Fruit fly (Drosophila melanogaster): ENCODE results near the gene CG2681.
A peak's percentile ranks its signal among the peaks of the same experiment; 100 is the strongest.

CG2681 gene

dm6 chrX:2698064-2698894, 10.2 kb upstream of the CG2681 start, which contains the start of the genes Spg7 and Lint-O:
Gene Spg7, minus strand, starts transcription at chrX:2698211.
Gene Lint-O, plus strand, starts transcription at chrX:2698701.
- no peak for TF ChIP-seq CG17801 (GFP tag; optimal IDR thresholded peaks at IDR 0.05; ENCODE audit: partially characterized antibody)

dm6 chrX:2703693-2704092, 4.8 kb upstream of the CG2681 start, which contains the start of gene Ugalt:
Gene Ugalt, minus strand, starts transcription at chrX:2703852.
- TF ChIP-seq CG17801 (GFP tag; optimal IDR thresholded peaks at IDR 0.05; ENCODE audit: partially characterized antibody) = peak; percentile 100

dm6 chrX:2704134-2704773, 4.2 kb upstream of the CG2681 start, which contains the start of gene eIF2Bbeta:
Gene eIF2Bbeta, plus strand, starts transcription at chrX:2704571.
- no peak for TF ChIP-seq CG17801 (GFP tag; optimal IDR thresholded peaks at IDR 0.05; ENCODE audit: partially characterized antibody)

- no peak for TF ChIP-seq CG17801 (GFP tag; optimal IDR thresholded peaks at IDR 0.05; ENCODE audit: partially characterized antibody)
Observed at dm6 chrX:2707377-2708090, 950 bp upstream of the CG2681 start, which contains the start of gene CG2680. Gene CG2680, minus strand, starts transcription at chrX:2707427.

- peak; percentile 29 for TF ChIP-seq CG17801 (GFP tag; optimal IDR thresholded peaks at IDR 0.05; ENCODE audit: partially characterized antibody)
Observed at dm6 chrX:2713776-2714175, 5.3 kb downstream of the CG2681 start, which contains the start of the genes CG2685 and CG2694. Gene CG2685, minus strand, starts transcription at chrX:2713960. Gene CG2694, plus strand, starts transcription at chrX:2714079.

dm6 chrX:2714730-2715129, 6.2 kb downstream of the CG2681 start:
- TF ChIP-seq CG17801 (GFP tag; optimal IDR thresholded peaks at IDR 0.05; ENCODE audit: partially characterized antibody) = peak; percentile 65

dm6 chrX:2720122-2720521, 11.6 kb downstream of the CG2681 start, which contains the start of gene CG2701:
Gene CG2701, minus strand, starts transcription at chrX:2720327.
- peak; percentile 38 for TF ChIP-seq CG17801 (GFP tag; optimal IDR thresholded peaks at IDR 0.05; ENCODE audit: partially characterized antibody)

dm6 chrX:2726420-2726819, 17.9 kb downstream of the CG2681 start, which contains the start of gene vilya:
Gene vilya, plus strand, starts transcription at chrX:2726678.
- TF ChIP-seq CG17801 (GFP tag; optimal IDR thresholded peaks at IDR 0.05; ENCODE audit: partially characterized antibody) = no peak

dm6 chrX:2727506-2727905, 19.0 kb downstream of the CG2681 start, which contains the start of gene dwg:
Gene dwg, plus strand, starts transcription at chrX:2727698.
- TF ChIP-seq CG17801 (GFP tag; optimal IDR thresholded peaks at IDR 0.05; ENCODE audit: partially characterized antibody) = peak; percentile 26

dm6 chrX:2732127-2732526, 23.6 kb downstream of the CG2681 start, which contains the start of the genes ttm50 and CG2712:
Gene ttm50, minus strand, starts transcription at chrX:2732190.
Gene CG2712, plus strand, starts transcription at chrX:2732469.
- TF ChIP-seq CG17801 (GFP tag; optimal IDR thresholded peaks at IDR 0.05; ENCODE audit: partially characterized antibody) = peak; percentile 60

- no peak for TF ChIP-seq CG17801 (GFP tag; optimal IDR thresholded peaks at IDR 0.05; ENCODE audit: partially characterized antibody)
Observed at dm6 chrX:2738663-2739062, 30.2 kb downstream of the CG2681 start, which contains the start of gene crm. Gene crm, minus strand, starts transcription at chrX:2738773.

dm6 chrX:2740084-2740483, 31.6 kb downstream of the CG2681 start, which contains the start of gene kirre:
Gene kirre, plus strand, starts transcription at chrX:2740384.
- TF ChIP-seq CG17801 (GFP tag; optimal IDR thresholded peaks at IDR 0.05; ENCODE audit: partially characterized antibody) = no peak

dm6 chrX:2742067-2742466, 33.6 kb downstream of the CG2681 start:
- peak; percentile 86 for TF ChIP-seq CG17801 (GFP tag; optimal IDR thresholded peaks at IDR 0.05; ENCODE audit: partially characterized antibody)

dm6 chrX:2743020-2743419, 34.5 kb downstream of the CG2681 start:
- peak; percentile 24 for TF ChIP-seq CG17801 (GFP tag; optimal IDR thresholded peaks at IDR 0.05; ENCODE audit: partially characterized antibody)

- TF ChIP-seq CG17801 (GFP tag; optimal IDR thresholded peaks at IDR 0.05; ENCODE audit: partially characterized antibody) = no peak
Observed at dm6 chrX:2743601-2744000, 35.1 kb downstream of the CG2681 start.

Measured in ovary, adult (tissue).